Worm (Caenorhabditis elegans): ENCODE results near the gene pes-23.

The pes-23 gene

ce11 chrX:6867707-6868106 lies 33.5 kb upstream of the pes-23 start (continued):
- TF ChIP-seq F33H1.4 (GFP tag; IDR thresholded peaks at IDR 0.05) (no peak), Y79H2A.3 (GFP tag; conservative IDR thresholded peaks at IDR 0.05) (no peak), C17E4.6 (GFP tag; IDR thresholded peaks at IDR 0.05) (peak; percentile 74), efl-1 (GFP tag; optimal IDR thresholded peaks at IDR 0.05) (peak; percentile 23), aptf-3 (GFP tag; IDR thresholded peaks at IDR 0.05) (peak; percentile 87; the same call in 1 of the 2 replicates), madf-6 (GFP tag; IDR thresholded peaks at IDR 0.05) (peak; percentile 73), lir-1 (GFP tag; conservative IDR thresholded peaks at IDR 0.05) (no peak), ccch-3 (GFP tag; optimal IDR thresholded peaks at IDR 0.05) (no peak), gei-17 (GFP tag; optimal IDR thresholded peaks at IDR 0.05) (peak; percentile 68), repo-1 (tag; optimal IDR thresholded peaks at IDR 0.05) (peak; percentile 72), K11D2.4 (GFP tag; IDR thresholded peaks at IDR 0.05) (0 out of 2 replicates have a peak, but pooled peaks have one; percentile 47), somi-1 (GFP tag; optimal IDR thresholded peaks at IDR 0.05) (peak; percentile 69), ama-1 (optimal IDR thresholded peaks at IDR 0.05) (no peak), ama-1 (GFP tag; optimal IDR thresholded peaks at IDR 0.05) (peak in 1 of 2 experiments; percentile 94), snpc-1.1 (tag; optimal IDR thresholded peaks at IDR 0.05; ENCODE audit: insufficient read depth) (peak; percentile 44), nfya-1 (tag; optimal IDR thresholded peaks at IDR 0.05; ENCODE audit: borderline replicate concordance, insufficient read depth) (no peak), ztf-26 (tag; optimal IDR thresholded peaks at IDR 0.05) (peak; percentile 65), madf-10 (tag; optimal IDR thresholded peaks at IDR 0.05) (peak; percentile 81), nfya-2 (GFP tag; IDR thresholded peaks at IDR 0.05) (0 out of 2 replicates have a peak, but pooled peaks have one; percentile 18), tbp1 (GFP tag; optimal IDR thresholded peaks at IDR 0.05) (peak; percentile 94), egl-44 (GFP tag; IDR thresholded peaks at IDR 0.05) (peak; percentile 93), mxl-1 (tag; optimal IDR thresholded peaks at IDR 0.05) (peak; percentile 88), fkh-3 (tag; optimal IDR thresholded peaks at IDR 0.05) (peak; percentile 35), dpff-1 (tag; optimal IDR thresholded peaks at IDR 0.05) (no peak), hlh-26 (GFP tag; conservative IDR thresholded peaks at IDR 0.05) (no peak), snpc-4 (GFP tag; optimal IDR thresholded peaks at IDR 0.05) (peak; percentile 82), snpc-4 (tag; optimal IDR thresholded peaks at IDR 0.05) (peak in 3 of 4 experiments; percentile 57 to 80 (median 75)), F57A8.1 (GFP tag; optimal IDR thresholded peaks at IDR 0.05) (peak; percentile 89), F22D6.2 (tag; optimal IDR thresholded peaks at IDR 0.05) (no peak), T26A5.8 (tag; optimal IDR thresholded peaks at IDR 0.05) (peak; percentile 86), Y56A3A.18 (GFP tag; IDR thresholded peaks at IDR 0.05) (peak; percentile 97), rpc-1 (optimal IDR thresholded peaks at IDR 0.05) (peak; percentile 93), rpc-1 (tag; optimal IDR thresholded peaks at IDR 0.05) (peak; percentile 89), Y95B8A.8 (GFP tag; IDR thresholded peaks at IDR 0.05) (peak; percentile 68; the same call in 1 of the 2 replicates), sdz-38 (tag; optimal IDR thresholded peaks at IDR 0.05) (no peak), atf-7 (tag; optimal IDR thresholded peaks at IDR 0.05) (peak; percentile 58), dox-1 (GFP tag; IDR thresholded peaks at IDR 0.05) (peak; percentile 90), F52B5.7 (tag; optimal IDR thresholded peaks at IDR 0.05) (peak; percentile 84), cebp-2 (GFP tag; IDR thresholded peaks at IDR 0.05) (peak; percentile 93), dpl-1 (GFP tag; optimal IDR thresholded peaks at IDR 0.05) (no peak), cebp-1 (GFP tag; IDR thresholded peaks at IDR 0.05) (no peak), cebp-1 (tag; optimal IDR thresholded peaks at IDR 0.05) (no peak), let-526 (GFP tag; IDR thresholded peaks at IDR 0.05) (0 out of 2 replicates have a peak, but pooled peaks have one; percentile 31), ztf-22 (GFP tag; optimal IDR thresholded peaks at IDR 0.05) (peak; percentile 65), bed-2 (GFP tag; IDR thresholded peaks at IDR 0.05) (peak; percentile 84; the same call in 1 of the 2 replicates), ztf-3 (GFP tag; optimal IDR thresholded peaks at IDR 0.05) (no peak), sea-2 (GFP tag; IDR thresholded peaks at IDR 0.05) (no peak), ceh-40 (GFP tag; IDR thresholded peaks at IDR 0.05) (peak; percentile 80), nhr-80 (tag; optimal IDR thresholded peaks at IDR 0.05) (peak; percentile 44), D2030.7 (GFP tag; IDR thresholded peaks at IDR 0.05) (peak; percentile 88), zfh-2 (GFP tag; conservative IDR thresholded peaks at IDR 0.05) (no peak)
